Fruit fly (Drosophila melanogaster) Kc167 (cell line): ENCODE measurements around the gene Sgs3.

Source experiments
- Myc ChIP-seq: fragments of >200 bp; optimal IDR thresholded peaks from 2 replicates; lab custom pipeline; 2017; ENCODE audit warnings: missing external identifiers
- Sin3A ChIP-seq: fragments of >200 bp; optimal IDR thresholded peaks from 2 replicates; lab custom pipeline; 2018; ENCODE audit warnings: missing external identifiers
- h ChIP-seq: fragments of >200 bp; optimal IDR thresholded peaks from 3 replicates; lab custom pipeline; 2018; ENCODE audit warnings: missing external identifiers
- insv ChIP-seq: fragments of >200 bp; optimal IDR thresholded peaks from 3 replicates; lab custom pipeline; 2018; ENCODE audit warnings: missing external identifiers
- psq ChIP-seq: fragments of >200 bp; optimal IDR thresholded peaks from 2 replicates; lab custom pipeline; 2017; ENCODE audit warnings: missing external identifiers
- ttk ChIP-seq: sonication (Bioruptor generic); optimal IDR thresholded peaks from 2 replicates; lab custom pipeline; 2017; ENCODE audit warnings: missing external identifiers

Gene Sgs3

dm6 chr3L:11548009-11548408 lies 36.0 kb downstream of the Sgs3 start:
- TF ChIP-seq psq (lab: Kevin White, UChicago) (no peak), Myc (lab: Kevin White, UChicago) (no peak), Sin3A (lab: Kevin White, UChicago) (no peak), h (lab: Kevin White, UChicago) (no peak), ttk (lab: Kevin White, UChicago) (no peak), insv (lab: Kevin White, UChicago) (no peak)

dm6 chr3L:11549432-11549831 lies 37.4 kb downstream of the Sgs3 start:
- no peak for TF ChIP-seq psq (lab: Kevin White, UChicago)
- no peak for TF ChIP-seq Sin3A (lab: Kevin White, UChicago)
- TF ChIP-seq h (lab: Kevin White, UChicago): no peak
- no peak for TF ChIP-seq Myc (lab: Kevin White, UChicago)
- no peak for TF ChIP-seq insv (lab: Kevin White, UChicago)
- TF ChIP-seq ttk (lab: Kevin White, UChicago): no peak

dm6 chr3L:11550359-11551056 lies 38.5 kb downstream of the Sgs3 start:
- TF ChIP-seq psq (lab: Kevin White, UChicago) (no peak), ttk (lab: Kevin White, UChicago) (no peak)

- TF ChIP-seq Sin3A (lab: Kevin White, UChicago): no peak
- TF ChIP-seq insv (lab: Kevin White, UChicago): no peak
- no peak for TF ChIP-seq psq (lab: Kevin White, UChicago)
- no peak for TF ChIP-seq h (lab: Kevin White, UChicago)
- TF ChIP-seq ttk (lab: Kevin White, UChicago): no peak
- no peak for TF ChIP-seq Myc (lab: Kevin White, UChicago)
Observed at dm6 chr3L:11551949-11552348, 39.9 kb downstream of the Sgs3 start.

- TF ChIP-seq h (lab: Kevin White, UChicago): no peak
- TF ChIP-seq Myc (lab: Kevin White, UChicago): no peak
- TF ChIP-seq Sin3A (lab: Kevin White, UChicago): no peak
- TF ChIP-seq psq (lab: Kevin White, UChicago): no peak
- TF ChIP-seq ttk (lab: Kevin White, UChicago): no peak
- TF ChIP-seq insv (lab: Kevin White, UChicago): no peak
Observed at dm6 chr3L:11552996-11553671, 41.1 kb downstream of the Sgs3 start.

dm6 chr3L:11553672-11554068 lies 41.6 kb downstream of the Sgs3 start:
- TF ChIP-seq h (lab: Kevin White, UChicago): no peak
- TF ChIP-seq insv (lab: Kevin White, UChicago): no peak
- TF ChIP-seq psq (lab: Kevin White, UChicago): no peak
- no peak for TF ChIP-seq ttk (lab: Kevin White, UChicago)
- no peak for TF ChIP-seq Sin3A (lab: Kevin White, UChicago)
- no peak for TF ChIP-seq Myc (lab: Kevin White, UChicago)

dm6 chr3L:11554338-11554737 lies 42.3 kb downstream of the Sgs3 start:
- TF ChIP-seq ttk (lab: Kevin White, UChicago): no peak
- TF ChIP-seq insv (lab: Kevin White, UChicago): no peak
- no peak for TF ChIP-seq Myc (lab: Kevin White, UChicago)
- TF ChIP-seq Sin3A (lab: Kevin White, UChicago): no peak
- TF ChIP-seq h (lab: Kevin White, UChicago): no peak
- no peak for TF ChIP-seq psq (lab: Kevin White, UChicago)

- no peak for TF ChIP-seq ttk (lab: Kevin White, UChicago)
- TF ChIP-seq psq (lab: Kevin White, UChicago): no peak
- no peak for TF ChIP-seq Myc (lab: Kevin White, UChicago)
- TF ChIP-seq insv (lab: Kevin White, UChicago): no peak
- no peak for TF ChIP-seq h (lab: Kevin White, UChicago)
- no peak for TF ChIP-seq Sin3A (lab: Kevin White, UChicago)
Observed at dm6 chr3L:11554796-11555195, 42.8 kb downstream of the Sgs3 start.

- no peak for TF ChIP-seq insv (lab: Kevin White, UChicago)
- TF ChIP-seq Myc (lab: Kevin White, UChicago): no peak
- TF ChIP-seq h (lab: Kevin White, UChicago): no peak
- TF ChIP-seq psq (lab: Kevin White, UChicago): no peak
- TF ChIP-seq ttk (lab: Kevin White, UChicago): no peak
- TF ChIP-seq Sin3A (lab: Kevin White, UChicago): no peak
Observed at dm6 chr3L:11555662-11556460, 43.8 kb downstream of the Sgs3 start.

dm6 chr3L:11556637-11557036 lies 44.6 kb downstream of the Sgs3 start:
- no peak for TF ChIP-seq ttk (lab: Kevin White, UChicago)
- no peak for TF ChIP-seq insv (lab: Kevin White, UChicago)
- no peak for TF ChIP-seq psq (lab: Kevin White, UChicago)
- TF ChIP-seq h (lab: Kevin White, UChicago): no peak
- TF ChIP-seq Myc (lab: Kevin White, UChicago): no peak
- no peak for TF ChIP-seq Sin3A (lab: Kevin White, UChicago)

- TF ChIP-seq h (lab: Kevin White, UChicago) (no peak), ttk (lab: Kevin White, UChicago) (no peak), Myc (lab: Kevin White, UChicago) (no peak), psq (lab: Kevin White, UChicago) (no peak), insv (lab: Kevin White, UChicago) (no peak), Sin3A (lab: Kevin White, UChicago) (no peak)
Observed at dm6 chr3L:11557209-11557608, 45.2 kb downstream of the Sgs3 start.
